Worm (Caenorhabditis elegans) whole organism, L4 larva: ENCODE measurements around the gene C28H8.5.
A peak's percentile ranks its signal among the peaks of the same experiment; 100 is the strongest.

Source experiments
- D1046.2 ChIP-seq: fragments of 200-800 bp; sonication (Bioruptor generic); IDR thresholded peaks from 2 replicates; pipeline ENCODE4 v1.3.6; 2022; ENCODE audit warnings: missing genetic modification characterization, missing compliant biosample characterization
- F10B5.3 ChIP-seq: sonication (generic microtip); optimal IDR thresholded peaks from 2 replicates; lab custom pipeline; 2016; ENCODE audit warnings: mild to moderate bottlenecking, missing genetic modification characterization, missing compliant biosample characterization
- F26F4.8 ChIP-seq: fragments of 200-800 bp; sonication (Bioruptor generic); conservative IDR thresholded peaks from 2 replicates; pipeline ENCODE4 v1.3.6; 2022; ENCODE audit warnings: missing genetic modification characterization, missing compliant biosample characterization
- F37D6.2 ChIP-seq: sonication (generic microtip); optimal IDR thresholded peaks from 2 replicates; lab custom pipeline; 2016; ENCODE audit warnings: mild to moderate bottlenecking, missing genetic modification characterization, missing compliant biosample characterization
- F49E8.2 ChIP-seq: sonication (generic microtip); optimal IDR thresholded peaks from 2 replicates; lab custom pipeline; 2016; ENCODE audit warnings: missing compliant biosample characterization, mild to moderate bottlenecking, missing genetic modification characterization, borderline replicate concordance
- Y105C5A.15 ChIP-seq: fragments of 200-800 bp; sonication (Bioruptor generic); IDR thresholded peaks from 2 replicates; pipeline ENCODE4 v1.3.6; 2022; ENCODE audit warnings: missing genetic modification characterization, missing compliant biosample characterization
- aha-1 ChIP-seq: fragments of 150-350 bp; peaks from one replicate; lab custom pipeline; 2014; ENCODE audit warnings: missing biosample characterization, missing genetic modification characterization
- aly-2 ChIP-seq: sonication (generic microtip); optimal IDR thresholded peaks from 2 replicates; lab custom pipeline; 2018; ENCODE audit warnings: missing biosample characterization, missing genetic modification characterization
- arid-1 ChIP-seq: fragments of 200-800 bp; sonication (Bioruptor generic); conservative IDR thresholded peaks from 2 replicates; pipeline ENCODE4 v1.3.6; 2022; ENCODE audit warnings: missing genetic modification reagents, missing genetic modification characterization, missing compliant biosample characterization
- attf-4 ChIP-seq: sonication (generic microtip); optimal IDR thresholded peaks from 3 replicates; lab custom pipeline; 2017; ENCODE audit warnings: missing biosample characterization, missing genetic modification characterization
- ceh-82 ChIP-seq: sonication (generic microtip); optimal IDR thresholded peaks from 2 replicates; lab custom pipeline; 2017; ENCODE audit warnings: missing biosample characterization, missing genetic modification characterization
- daf-16 ChIP-seq, 3 experiments: sonication (generic microtip); optimal IDR thresholded peaks; 2 replicates each; lab custom pipeline; 2016 to 2017; ENCODE audit warnings: missing genetic modification characterization in 3 of 3, missing genetic modification reagents in 3 of 3, mild to moderate bottlenecking in 2 of 3, missing compliant biosample characterization in 2 of 3, missing biosample characterization in 1 of 3, moderate library complexity in 1 of 3
- dmd-6 ChIP-seq: fragments of 200-800 bp; sonication (Bioruptor generic); IDR thresholded peaks from 2 replicates; pipeline ENCODE4 v1.3.6; 2022; ENCODE audit warnings: missing genetic modification reagents, missing genetic modification characterization, missing compliant biosample characterization
- dmd-8 ChIP-seq: fragments of 200-800 bp; sonication (Bioruptor generic); IDR thresholded peaks from 2 replicates; pipeline ENCODE4 v1.3.6; 2022; ENCODE audit warnings: missing genetic modification characterization, missing compliant biosample characterization
- dpl-1 ChIP-seq: fragments of 150-350 bp; optimal IDR thresholded peaks from 2 replicates; lab custom pipeline; 2014; ENCODE audit warnings: missing biosample characterization, missing genetic modification reagents, missing genetic modification characterization
- dve-1 ChIP-seq: sonication (generic microtip); optimal IDR thresholded peaks from 2 replicates; lab custom pipeline; 2017; ENCODE audit warnings: antibody characterized with exemption, mild to moderate bottlenecking, missing genetic modification characterization, missing compliant biosample characterization; ENCODE audit not compliant: insufficient read depth
- egl-43 ChIP-seq: fragments of 200-800 bp; sonication (Bioruptor generic); IDR thresholded peaks from 2 replicates; pipeline ENCODE4 v1.3.6; 2022; ENCODE audit warnings: missing genetic modification reagents, missing genetic modification characterization, missing compliant biosample characterization
- gei-8 ChIP-seq: fragments of 200-800 bp; sonication (Bioruptor generic); optimal IDR thresholded peaks from 2 replicates; lab custom pipeline; 2018; ENCODE audit warnings: mild to moderate bottlenecking, missing genetic modification characterization, missing compliant biosample characterization
- hif-1 ChIP-seq, 2 experiments: sonication (generic microtip); optimal IDR thresholded peaks; 2 replicates each; lab custom pipeline; 2016 to 2017; ENCODE audit warnings: missing compliant biosample characterization in 2 of 2, missing genetic modification characterization in 2 of 2, missing genetic modification reagents in 2 of 2, missing genotype in 2 of 2, mild to moderate bottlenecking in 1 of 2
- hlh-30 ChIP-seq: sonication (generic microtip); optimal IDR thresholded peaks from 2 replicates; lab custom pipeline; 2017; ENCODE audit warnings: antibody characterized with exemption, mild to moderate bottlenecking, missing genetic modification characterization, missing compliant biosample characterization; ENCODE audit not compliant: insufficient read depth
- hmg-1.1 ChIP-seq: fragments of 200-800 bp; sonication (Bioruptor generic); IDR thresholded peaks from 2 replicates; pipeline ENCODE4 v1.3.6; 2022; ENCODE audit warnings: missing genetic modification reagents, missing genetic modification characterization, missing compliant biosample characterization
- lin-15B ChIP-seq: fragments of 150-350 bp; sonication (generic microtip); optimal IDR thresholded peaks from 3 replicates; lab custom pipeline; 2014; ENCODE audit warnings: missing biosample characterization, missing genetic modification characterization
- lin-38 ChIP-seq: fragments of 200-800 bp; sonication (Bioruptor generic); IDR thresholded peaks from 2 replicates; pipeline ENCODE4 v1.3.6; 2022; ENCODE audit warnings: missing genetic modification reagents, missing genetic modification characterization, missing compliant biosample characterization
- madf-5 ChIP-seq, 2 experiments: fragments of 200-800 bp; sonication (Bioruptor generic); IDR thresholded peaks; 2 replicates each; pipeline ENCODE4 v1.3.6; 2022; ENCODE audit warnings: missing compliant biosample characterization in 2 of 2, missing genetic modification characterization in 2 of 2
- madf-9 ChIP-seq: fragments of 200-800 bp; sonication (Bioruptor generic); conservative IDR thresholded peaks from 2 replicates; pipeline ENCODE4 v1.3.6; 2022; ENCODE audit warnings: missing genetic modification reagents, missing genetic modification characterization, missing compliant biosample characterization
- mdl-1 ChIP-seq, 2 experiments: fragments of 150-350 bp in 1 of 2; sonication (generic microtip) in 1 of 2; optimal IDR thresholded peaks; 2 replicates each; lab custom pipeline; 2014 to 2017; ENCODE audit warnings: missing biosample characterization in 2 of 2, missing genetic modification characterization in 2 of 2
- mdt-29 ChIP-seq: fragments of 200-800 bp; sonication (Bioruptor generic); IDR thresholded peaks from 2 replicates; pipeline ENCODE4 v1.3.6; 2022; ENCODE audit warnings: missing genetic modification reagents, missing genetic modification characterization, missing compliant biosample characterization
- mep-1 ChIP-seq: fragments of 150-350 bp; sonication (generic microtip); optimal IDR thresholded peaks from 3 replicates; lab custom pipeline; 2014; ENCODE audit warnings: missing biosample characterization, missing genetic modification characterization
- mxl-3 ChIP-seq: fragments of 200-800 bp; sonication (Bioruptor generic); optimal IDR thresholded peaks from 2 replicates; lab custom pipeline; 2018; ENCODE audit warnings: mild to moderate bottlenecking, missing genetic modification characterization, missing compliant biosample characterization
- nhr-10 ChIP-seq: fragments of 150-350 bp; optimal IDR thresholded peaks from 2 replicates; lab custom pipeline; 2014; ENCODE audit warnings: missing biosample characterization, missing genetic modification characterization
- nhr-11 ChIP-seq: fragments of 150-350 bp; optimal IDR thresholded peaks from 2 replicates; lab custom pipeline; 2014; ENCODE audit warnings: missing biosample characterization, missing genetic modification characterization
- nhr-111 ChIP-seq: fragments of 200-800 bp; sonication (Bioruptor generic); optimal IDR thresholded peaks from 2 replicates; lab custom pipeline; 2018; ENCODE audit warnings: mild to moderate bottlenecking, missing genetic modification characterization, missing compliant biosample characterization
- nhr-237 ChIP-seq: sonication (generic microtip); optimal IDR thresholded peaks from 2 replicates; lab custom pipeline; 2017; ENCODE audit warnings: missing biosample characterization, missing genetic modification characterization
- nhr-28 ChIP-seq: fragments of 150-350 bp; optimal IDR thresholded peaks from 2 replicates; lab custom pipeline; 2014; ENCODE audit warnings: missing biosample characterization, missing genetic modification characterization
- nhr-42 ChIP-seq: fragments of 200-800 bp; sonication (Bioruptor generic); IDR thresholded peaks from 2 replicates; pipeline ENCODE4 v1.3.6; 2022; ENCODE audit warnings: missing genetic modification characterization, missing compliant biosample characterization
- pqm-1 ChIP-seq: sonication (generic microtip); optimal IDR thresholded peaks from 2 replicates; lab custom pipeline; 2017; ENCODE audit warnings: missing biosample characterization, missing genetic modification characterization
- saeg-2 ChIP-seq: fragments of 200-800 bp; sonication (Bioruptor generic); IDR thresholded peaks from 2 replicates; pipeline ENCODE4 v1.3.6; 2022; ENCODE audit warnings: missing genetic modification reagents, missing genetic modification characterization, missing compliant biosample characterization
- sdz-12 ChIP-seq: fragments of 200-800 bp; sonication (Bioruptor generic); optimal IDR thresholded peaks from 2 replicates; lab custom pipeline; 2018; ENCODE audit warnings: mild to moderate bottlenecking, missing genetic modification characterization, missing compliant biosample characterization
- spr-1 ChIP-seq: sonication (generic microtip); optimal IDR thresholded peaks from 2 replicates; lab custom pipeline; 2016; ENCODE audit warnings: mild to moderate bottlenecking, missing genetic modification characterization, missing compliant biosample characterization
- tag-97 ChIP-seq: fragments of 200-800 bp; sonication (Bioruptor generic); IDR thresholded peaks from 2 replicates; pipeline ENCODE4 v1.3.6; 2022; ENCODE audit warnings: missing genetic modification characterization, missing compliant biosample characterization
- tra-1 ChIP-seq: fragments of 200-800 bp; sonication (Bioruptor generic); IDR thresholded peaks from 2 replicates; pipeline ENCODE4 v1.3.6; 2022; ENCODE audit warnings: missing genetic modification reagents, missing genetic modification characterization, missing compliant biosample characterization
- unc-130 ChIP-seq: sonication (generic microtip); optimal IDR thresholded peaks from 2 replicates; lab custom pipeline; 2016; ENCODE audit warnings: missing genetic modification reagents, missing genetic modification characterization, missing compliant biosample characterization
- unc-62 ChIP-seq, 3 experiments: fragments of 150-350 bp in 1 of 3; sonication (generic microtip); optimal IDR thresholded peaks in 2 of 3; peaks in 1 of 3; 1 replicate in 1 of 3; 2 replicates in 2 of 3; lab custom pipeline; 2014 to 2017; ENCODE audit warnings: missing biosample characterization in 3 of 3, missing genetic modification characterization in 3 of 3, missing genetic modification reagents in 3 of 3, missing genotype in 1 of 3
- vab-7 ChIP-seq: fragments of 200-800 bp; sonication (Bioruptor generic); IDR thresholded peaks from 2 replicates; pipeline ENCODE4 v1.3.6; 2022; ENCODE audit warnings: missing genetic modification reagents, missing genetic modification characterization, missing compliant biosample characterization
- zfp-3 ChIP-seq: fragments of 200-800 bp; sonication (Bioruptor generic); conservative IDR thresholded peaks from 2 replicates; pipeline ENCODE4 v1.3.6; 2022; ENCODE audit warnings: missing genetic modification reagents, missing genetic modification characterization, missing compliant biosample characterization
- ztf-11 ChIP-seq: fragments of 150-350 bp; optimal IDR thresholded peaks from 2 replicates; lab custom pipeline; 2014; ENCODE audit warnings: missing biosample characterization, missing genetic modification characterization

Gene C28H8.5

DNA sequence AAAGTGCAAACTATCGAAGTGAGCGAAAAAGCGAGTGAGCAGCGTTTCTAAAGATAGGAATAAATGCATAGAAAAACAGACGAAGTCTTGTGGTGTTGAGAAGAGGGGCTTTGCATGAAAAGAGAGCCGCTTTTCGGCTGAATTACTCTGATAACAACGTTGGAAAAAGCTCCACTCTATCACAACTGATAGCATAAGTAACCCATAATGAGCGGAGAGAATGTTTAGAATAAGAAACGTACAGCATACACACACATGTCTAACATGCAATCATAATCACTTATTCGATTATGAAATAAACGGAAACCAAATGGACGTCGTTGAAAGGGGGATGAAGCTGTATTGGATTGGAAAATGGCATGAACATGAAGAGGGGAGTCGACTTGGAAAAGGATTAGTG, 43.8 kb upstream of the C28H8.5 start (continued):
- TF ChIP-seq nhr-237 (tag; lab: Kevin White, UChicago) (no peak), madf-5 (GFP tag; IDR thresholded peaks at IDR 0.05; lab: Robert Waterston, UW) (0 out of 4 replicates have a peak, but pooled peaks of 1 of the 2 experiments have one; percentile 35), F26F4.8 (GFP tag; lab: Robert Waterston, UW) (no peak), nhr-10 (no peak), nhr-42 (no peak), nhr-111 (GFP tag; lab: Kevin White, UChicago) (no peak)

ce11 chrIII:5840815-5841573, 43.1 kb upstream of the C28H8.5 start:
- TF ChIP-seq mdl-1 (tag; optimal IDR thresholded peaks at IDR 0.05; lab: Kevin White, UChicago) (no peak), tag-97 (GFP tag; lab: Robert Waterston, UW) (no peak), ztf-11 (tag; lab: Kevin White, UChicago) (no peak), daf-16 (GFP tag; optimal IDR thresholded peaks at IDR 0.05; lab: Kevin White, UChicago) (no peak), daf-16 (tag; optimal IDR thresholded peaks at IDR 0.05; lab: Kevin White, UChicago) (peak; percentile 7), dmd-8 (GFP tag; lab: Robert Waterston, UW) (no peak), arid-1 (GFP tag; lab: Robert Waterston, UW) (no peak), aly-2 (tag; lab: Kevin White, UChicago) (no peak), unc-130 (GFP tag; lab: Kevin White, UChicago) (no peak), nhr-28 (tag; lab: Kevin White, UChicago) (no peak), hmg-1.1 (GFP tag; lab: Robert Waterston, UW) (0 out of 2 replicates have a peak, but pooled peaks have one; percentile 19), lin-15B (tag; lab: Kevin White, UChicago) (no peak), pqm-1 (tag; lab: Kevin White, UChicago) (no peak), vab-7 (no peak), unc-62 (GFP tag; optimal IDR thresholded peaks at IDR 0.05 in 1 of 2; lab: Kevin White, UChicago) (peak in 1 of 2 experiments; percentile 52), unc-62 (tag; optimal IDR thresholded peaks at IDR 0.05; lab: Kevin White, UChicago) (no peak), spr-1 (tag; lab: Kevin White, UChicago) (no peak), mxl-3 (no peak), dpl-1 (GFP tag; lab: Kevin White, UChicago) (no peak), lin-38 (no peak), nhr-11 (no peak), F37D6.2 (no peak), hlh-30 (peak; percentile 52), aha-1 (tag; lab: Kevin White, UChicago) (peak; percentile 47), hif-1 (tag; optimal IDR thresholded peaks at IDR 0.05; lab: Kevin White, UChicago) (no peak), F26F4.8 (GFP tag; lab: Robert Waterston, UW) (no peak), gei-8 (GFP tag; lab: Kevin White, UChicago) (no peak), dmd-6 (GFP tag; lab: Robert Waterston, UW) (peak; percentile 64), dve-1 (tag; lab: Kevin White, UChicago) (peak; percentile 56), nhr-111 (GFP tag; lab: Kevin White, UChicago) (no peak), F49E8.2 (tag; lab: Kevin White, UChicago) (no peak), attf-4 (tag; lab: Kevin White, UChicago) (no peak), egl-43 (GFP tag; lab: Robert Waterston, UW) (no peak), madf-9 (no peak), ceh-82 (tag; lab: Kevin White, UChicago) (no peak), Y105C5A.15 (GFP tag; lab: Robert Waterston, UW) (no peak), tra-1 (GFP tag; lab: Robert Waterston, UW) (no peak), D1046.2 (GFP tag; lab: Robert Waterston, UW) (no peak), mep-1 (no peak), saeg-2 (no peak), sdz-12 (GFP tag; lab: Kevin White, UChicago) (no peak), F10B5.3 (tag; lab: Kevin White, UChicago) (no peak), zfp-3 (GFP tag; lab: Robert Waterston, UW) (no peak), mdt-29 (GFP tag; lab: Robert Waterston, UW) (no peak)
